Fruit fly (Drosophila melanogaster) whole organism: Measurements from ENCODE around the gene CG31546.

Source experiments
- CG8478 ChIP-seq: fragments of >200 bp; optimal IDR thresholded peaks from 2 replicates; lab custom pipeline; 2018; ENCODE audit warnings: inconsistent platforms
- Dll ChIP-seq: fragments of >200 bp; optimal IDR thresholded peaks from 2 replicates; lab custom pipeline; 2017
- EcR ChIP-seq, 2 experiments: fragments of >200 bp; optimal IDR thresholded peaks; 2 replicates each; lab custom pipeline; 2017; ENCODE audit warnings: missing biosample characterization in 2 of 2, missing genetic modification characterization in 2 of 2, missing genetic modification reagents in 2 of 2
- pan ChIP-seq: fragments of >200 bp; optimal IDR thresholded peaks from 2 replicates; lab custom pipeline; 2017
- psq ChIP-seq: fragments of >200 bp; optimal IDR thresholded peaks from 2 replicates; lab custom pipeline; 2017
- usp ChIP-seq: fragments of >200 bp; optimal IDR thresholded peaks from 2 replicates; lab custom pipeline; 2017; ENCODE audit warnings: missing biosample characterization, missing genetic modification characterization, mixed read lengths

The CG31546 gene

DNA sequence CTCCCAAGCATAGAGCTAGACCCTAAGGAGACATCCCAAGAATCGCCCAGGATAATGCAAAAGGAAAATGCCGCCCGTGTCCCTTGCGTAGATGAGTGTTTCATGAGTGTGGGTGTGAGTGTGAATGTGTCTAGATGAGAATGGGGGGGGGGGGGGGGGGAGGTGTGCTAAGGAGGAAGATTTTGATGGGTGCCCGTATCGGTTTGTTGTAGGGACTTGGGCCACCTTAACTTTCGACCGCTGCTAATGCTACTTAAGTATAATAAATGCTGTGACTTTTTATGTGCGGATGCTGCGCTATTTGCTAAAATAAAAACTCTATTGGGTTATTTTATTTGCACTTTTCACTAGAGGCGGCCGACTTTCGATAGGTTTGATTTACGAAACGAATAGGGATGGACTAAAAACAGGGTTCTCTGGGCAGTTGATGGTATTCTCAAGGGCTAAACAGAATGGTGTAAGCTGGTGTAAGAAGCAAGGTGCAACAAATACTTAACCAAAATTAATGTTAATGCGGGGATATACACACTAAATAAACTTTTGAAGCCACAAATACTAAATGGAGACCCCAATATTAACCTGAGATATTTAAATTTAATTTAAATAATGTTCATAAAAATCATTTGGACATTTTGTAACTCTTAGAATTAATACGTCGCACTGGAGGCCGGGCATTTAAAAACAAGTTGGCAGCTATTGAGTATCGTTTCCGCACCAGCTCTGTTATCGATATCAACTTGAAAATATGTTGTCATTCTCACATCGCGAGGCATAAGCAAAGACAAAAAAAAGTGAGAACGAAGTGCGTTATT lies 33.7 kb upstream of the CG31546 start, which contains the start of the genes Xe7 and Atg17:
Gene Xe7, minus strand, starts transcription at position 407 of the 812 bp plus-strand sequence.
Gene Atg17, plus strand, starts transcription at position 786 of the 812 bp plus-strand sequence.
- TF ChIP-seq Dll: no peak
- no peak for TF ChIP-seq CG8478 (lab: Kevin White, UChicago)
- TF ChIP-seq psq: no peak
- TF ChIP-seq usp (GFP tag; lab: Kevin White, UChicago): no peak
- no peak for TF ChIP-seq EcR (GFP tag; optimal IDR thresholded peaks at IDR 0.05; lab: Kevin White, UChicago)
- TF ChIP-seq pan: no peak

DNA sequence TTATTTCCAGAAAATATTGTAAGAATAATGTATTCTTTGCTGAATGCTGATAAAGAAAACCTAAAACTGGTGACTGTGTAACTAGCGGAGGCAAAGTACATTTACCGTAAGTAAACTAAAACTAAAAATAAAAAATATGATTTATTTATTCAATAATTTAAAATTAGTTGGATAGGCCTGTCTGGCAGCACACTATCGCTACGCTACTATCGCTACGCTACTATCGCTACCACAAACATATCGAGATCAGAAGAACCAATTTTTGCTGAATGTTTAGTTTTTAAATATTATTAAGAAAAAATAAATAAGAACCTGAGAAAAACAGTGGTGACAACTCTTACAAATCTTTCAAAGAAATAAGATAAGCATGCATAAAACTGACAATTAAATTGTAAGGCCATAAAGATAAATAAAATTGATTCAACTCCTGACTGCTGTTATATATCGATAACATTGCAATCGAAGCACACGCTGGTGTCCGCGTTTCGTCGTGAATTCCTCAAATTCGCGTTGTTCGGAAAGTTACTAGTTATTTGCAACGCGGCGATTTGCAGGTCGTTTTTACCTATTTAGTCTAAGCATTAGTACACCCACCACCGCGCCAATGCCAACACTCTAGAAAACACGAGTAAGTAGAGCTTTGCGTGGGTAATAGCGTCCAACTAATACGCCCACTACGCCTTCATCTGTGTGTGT lies 24.9 kb upstream of the CG31546 start, which contains the start of gene Wdr33:
Gene Wdr33, plus strand, starts transcription at position 438 of the 696 bp plus-strand sequence.
- no peak for TF ChIP-seq EcR (GFP tag; optimal IDR thresholded peaks at IDR 0.05; lab: Kevin White, UChicago)
- no peak for TF ChIP-seq CG8478 (lab: Kevin White, UChicago)
- no peak for TF ChIP-seq pan
- no peak for TF ChIP-seq Dll
- no peak for TF ChIP-seq psq
- no peak for TF ChIP-seq usp (GFP tag; lab: Kevin White, UChicago)

DNA sequence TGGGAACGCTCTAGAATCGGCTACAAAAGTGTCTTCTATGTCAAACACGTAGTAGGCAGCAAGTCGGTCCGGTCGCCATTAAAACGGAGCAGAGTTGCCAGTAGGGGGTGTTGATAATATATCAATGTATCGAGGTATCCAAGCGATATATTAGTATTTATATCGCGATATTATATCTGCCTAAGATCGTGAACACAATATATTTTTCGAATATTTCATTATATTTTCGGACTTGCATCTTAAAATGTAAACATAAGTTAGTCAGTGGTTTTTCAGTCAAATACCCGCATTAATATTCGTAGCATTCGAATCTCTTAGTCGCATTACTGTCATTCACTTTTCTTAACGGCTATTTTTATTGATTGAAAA lies 24.4 kb upstream of the CG31546 start, which contains the start of gene CG2182:
Gene CG2182, minus strand, starts transcription at position 84 of the 369 bp plus-strand sequence.
- TF ChIP-seq pan (no peak), EcR (GFP tag; optimal IDR thresholded peaks at IDR 0.05; lab: Kevin White, UChicago) (no peak), psq (no peak), Dll (no peak), CG8478 (lab: Kevin White, UChicago) (no peak), usp (GFP tag; lab: Kevin White, UChicago) (no peak)

DNA sequence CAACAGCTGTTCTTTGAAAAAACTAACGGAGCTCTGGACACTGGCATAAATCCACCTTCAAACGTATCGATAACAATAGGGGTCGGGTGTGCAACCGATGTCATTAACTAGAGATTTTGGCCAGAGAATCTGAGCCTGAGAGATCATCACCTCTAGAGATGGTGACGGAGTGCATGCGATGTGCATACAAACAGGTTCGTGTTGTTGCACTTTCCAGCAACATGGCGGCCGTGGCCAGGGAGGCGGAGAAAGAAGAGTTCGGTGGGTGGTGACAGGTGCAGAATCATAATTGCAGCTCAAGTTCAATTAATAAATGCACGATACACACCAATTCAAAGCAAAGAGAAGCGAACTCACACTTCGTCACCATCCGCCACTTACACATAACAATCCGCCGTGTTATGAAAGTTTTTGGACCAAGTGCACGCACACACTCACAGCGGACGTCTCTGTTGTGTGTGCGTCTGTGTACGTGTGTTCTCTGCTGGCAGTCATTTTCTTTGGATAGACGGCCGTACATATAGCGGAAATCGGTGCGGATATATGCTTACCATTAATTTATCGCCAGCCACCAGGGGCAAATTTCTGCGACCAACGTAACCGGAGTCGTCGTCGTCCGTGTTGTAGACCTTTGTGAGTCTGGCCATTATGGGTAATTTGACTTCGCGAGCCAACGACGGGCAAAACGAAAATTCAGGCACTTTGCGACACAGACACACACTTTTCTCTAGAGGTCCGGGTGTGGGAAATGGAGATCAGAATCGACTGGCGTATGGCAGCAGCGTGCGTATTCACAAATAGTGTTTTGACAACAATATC lies 23.8 kb upstream of the CG31546 start:
- TF ChIP-seq Dll (no peak), psq (no peak), pan (no peak), usp (GFP tag; lab: Kevin White, UChicago) (no peak), CG8478 (lab: Kevin White, UChicago) (no peak), EcR (GFP tag; optimal IDR thresholded peaks at IDR 0.05; lab: Kevin White, UChicago) (no peak)

DNA sequence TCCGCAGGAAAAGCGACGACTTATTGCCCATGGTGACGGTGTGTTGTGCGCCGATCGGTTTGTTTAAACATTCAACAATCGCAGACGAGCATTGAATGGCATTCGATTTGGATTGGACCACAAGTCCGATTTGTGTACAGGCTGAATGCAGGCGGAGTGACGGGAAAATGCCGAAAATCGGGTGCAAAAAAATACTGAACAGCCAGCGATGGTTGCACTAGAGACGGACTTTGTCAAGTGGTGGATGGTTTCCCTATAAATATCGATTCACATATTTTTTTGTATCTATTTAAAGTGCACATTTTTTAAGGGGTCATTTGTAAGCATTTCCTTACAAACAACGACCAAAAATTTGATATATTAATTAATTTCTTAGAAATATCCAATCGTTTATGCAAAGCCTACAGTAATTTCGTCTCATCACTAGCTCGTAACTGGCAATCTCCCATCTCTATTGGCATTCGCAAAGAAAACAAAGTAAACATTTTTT lies 19.3 kb upstream of the CG31546 start, which contains the start of the genes elm and MED27:
Gene elm, minus strand, starts transcription at position 170 of the 490 bp plus-strand sequence.
Gene MED27, plus strand, starts transcription at position 448 of the 490 bp plus-strand sequence.
- no peak for TF ChIP-seq pan
- no peak for TF ChIP-seq EcR (GFP tag; optimal IDR thresholded peaks at IDR 0.05; lab: Kevin White, UChicago)
- no peak for TF ChIP-seq CG8478 (lab: Kevin White, UChicago)
- TF ChIP-seq Dll: no peak
- TF ChIP-seq psq: no peak

DNA sequence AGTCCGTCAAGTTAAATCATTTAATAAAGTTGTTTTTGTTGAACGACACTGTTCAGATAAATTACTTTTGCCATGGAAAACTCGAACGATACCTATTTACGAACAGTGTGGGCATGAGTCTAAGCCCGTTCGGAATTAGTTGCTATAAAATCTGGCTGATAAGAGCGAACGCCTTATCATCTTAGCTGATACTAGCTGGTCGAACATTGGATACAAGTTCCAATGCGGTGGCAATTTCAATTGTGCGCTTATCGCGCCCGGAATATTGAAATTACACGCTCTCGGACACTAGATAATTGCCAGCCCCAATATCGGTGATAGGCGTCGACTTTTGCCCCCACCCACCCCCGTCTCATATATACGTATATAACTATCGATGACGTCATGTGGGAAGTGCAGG lies 18.5 kb upstream of the CG31546 start:
- TF ChIP-seq usp (GFP tag; lab: Kevin White, UChicago): no peak
- no peak for TF ChIP-seq pan
- no peak for TF ChIP-seq EcR (GFP tag; optimal IDR thresholded peaks at IDR 0.05; lab: Kevin White, UChicago)
- no peak for TF ChIP-seq psq
- TF ChIP-seq CG8478 (lab: Kevin White, UChicago): no peak
- TF ChIP-seq Dll: no peak

DNA sequence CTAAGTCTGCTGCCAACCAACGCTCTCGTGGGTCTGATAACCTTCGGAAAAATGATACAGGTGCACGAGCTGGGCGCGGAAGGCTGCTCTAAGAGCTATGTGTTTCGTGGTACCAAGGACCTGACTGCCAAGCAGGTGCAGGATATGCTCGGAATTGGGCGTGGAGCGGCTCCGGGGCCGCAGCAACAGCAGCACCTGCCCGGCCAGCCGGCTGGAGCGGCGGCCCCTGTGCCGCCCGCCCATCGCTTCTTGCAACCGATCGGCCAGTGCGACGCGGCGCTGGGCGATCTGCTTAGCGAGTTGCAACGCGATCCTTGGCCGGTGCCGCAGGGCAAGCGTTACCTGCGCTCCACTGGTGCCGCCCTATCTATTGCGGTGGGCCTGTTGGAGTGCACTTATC lies 14.5 kb upstream of the CG31546 start:
- TF ChIP-seq CG8478 (lab: Kevin White, UChicago) (no peak), pan (no peak), Dll (no peak), usp (GFP tag; lab: Kevin White, UChicago) (no peak), psq (no peak), EcR (GFP tag; optimal IDR thresholded peaks at IDR 0.05; lab: Kevin White, UChicago) (no peak)

DNA sequence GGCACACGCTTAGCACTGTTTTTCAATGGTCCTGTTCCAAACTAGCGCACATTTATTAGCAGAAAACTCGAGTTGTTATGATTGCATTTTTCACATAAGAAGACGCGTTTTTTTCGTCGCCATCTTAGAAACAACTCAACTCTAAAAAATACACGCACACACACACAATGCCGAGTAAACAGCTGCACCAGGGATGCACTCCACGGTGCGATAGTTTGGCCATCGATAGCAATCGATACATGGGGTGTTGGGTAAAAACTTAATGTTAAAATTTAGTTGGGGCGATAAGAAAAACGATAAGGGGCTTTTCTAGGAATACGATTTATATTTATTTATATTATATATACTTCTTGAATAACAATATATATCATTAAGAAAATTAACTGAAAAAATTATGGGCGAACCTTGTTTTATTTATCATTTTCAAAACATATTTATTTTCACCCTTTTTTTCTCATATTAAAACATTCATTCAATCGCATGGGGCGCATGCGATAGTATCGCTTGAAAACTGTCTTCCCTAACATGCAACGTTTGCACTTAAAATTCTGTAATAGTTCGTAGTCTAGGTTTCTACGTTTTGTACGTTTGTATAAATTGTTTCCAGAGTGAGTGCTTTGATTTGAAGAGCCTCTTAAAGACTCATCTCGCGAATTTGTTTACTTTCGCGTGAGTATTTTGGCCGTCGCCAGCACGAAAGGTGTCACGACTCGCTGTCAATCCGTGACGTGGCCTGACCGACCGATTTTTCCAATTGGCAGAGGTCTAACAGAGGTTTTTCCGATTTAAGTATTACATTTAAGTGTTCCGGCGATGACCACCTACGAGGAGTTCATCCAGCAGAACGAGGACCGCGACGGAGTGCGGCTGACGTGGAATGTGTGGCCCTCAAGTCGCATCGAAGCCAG lies 13.4 kb upstream of the CG31546 start, which contains the start of the genes MTA1-like and Sec23:
Gene MTA1-like, minus strand, starts transcription at position 170 of the 908 bp plus-strand sequence.
Gene Sec23, plus strand, starts transcription at position 497 of the 908 bp plus-strand sequence.
- TF ChIP-seq Dll (no peak), pan (no peak), EcR (GFP tag; optimal IDR thresholded peaks at IDR 0.05; lab: Kevin White, UChicago) (no peak), psq (no peak), CG8478 (lab: Kevin White, UChicago) (no peak), usp (GFP tag; lab: Kevin White, UChicago) (no peak)

DNA sequence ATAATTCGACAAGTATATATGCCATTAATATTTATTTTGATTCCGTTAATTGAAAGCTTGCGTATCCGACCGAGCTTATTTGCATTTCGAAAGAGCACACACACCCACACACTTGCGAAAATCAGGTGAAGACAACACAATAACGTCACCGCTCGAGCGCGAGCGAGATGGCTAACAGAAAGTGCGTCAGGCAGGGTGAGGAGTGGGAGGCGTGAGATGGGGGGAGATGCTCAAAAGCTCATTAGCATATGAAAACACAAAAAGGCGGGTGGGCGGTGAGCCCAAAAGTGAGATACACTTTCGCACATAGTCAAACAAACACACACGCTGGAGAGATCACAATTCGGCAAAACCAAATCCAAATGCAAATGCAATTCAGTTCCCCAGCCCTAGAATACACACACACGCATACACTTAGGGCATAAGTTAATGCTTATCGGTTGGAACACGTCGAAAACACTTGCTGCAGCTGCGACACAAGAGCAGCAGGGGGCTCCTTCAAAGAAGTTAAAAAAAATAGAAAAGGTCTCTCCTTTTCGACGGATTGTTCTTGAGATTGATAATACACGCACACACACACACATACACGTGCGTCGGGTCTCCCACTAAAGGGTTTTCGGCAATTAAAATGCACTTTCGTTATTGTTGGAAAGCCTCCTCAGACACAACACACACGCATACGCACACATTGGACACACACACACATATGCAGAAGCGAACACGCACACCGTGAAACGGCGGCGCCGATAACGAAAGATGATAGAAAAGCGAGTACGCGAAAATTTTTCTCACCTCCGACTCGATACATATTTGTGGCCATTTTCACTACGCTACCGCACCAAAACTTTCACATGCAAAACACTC lies 12.5 kb upstream of the CG31546 start:
- TF ChIP-seq Dll (no peak), CG8478 (lab: Kevin White, UChicago) (no peak), pan (no peak)

DNA sequence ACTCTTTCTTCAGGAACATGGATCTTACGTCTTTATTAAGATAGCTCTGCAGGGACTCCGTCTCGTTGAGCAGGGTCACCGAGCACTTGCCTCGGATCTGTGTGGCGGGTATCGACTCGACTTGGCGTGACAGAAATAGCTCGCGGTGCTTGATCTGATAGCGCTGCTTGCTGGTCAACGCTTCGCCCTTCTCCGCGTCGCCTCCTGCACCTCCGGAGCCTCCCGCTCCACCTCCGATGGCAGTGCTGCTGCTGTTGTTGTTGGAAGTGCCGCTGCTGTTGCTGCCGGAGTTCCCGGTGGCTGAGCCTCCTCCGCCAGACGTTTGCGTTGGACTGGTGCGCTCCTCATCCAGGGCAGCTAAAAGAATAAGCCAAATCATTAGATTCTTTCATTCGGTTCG lies 8.0 kb upstream of the CG31546 start:
- no peak for TF ChIP-seq Dll
